Fruit fly (Drosophila melanogaster): Measurements from ENCODE around the gene CG15601.

CG15601 gene

DNA sequence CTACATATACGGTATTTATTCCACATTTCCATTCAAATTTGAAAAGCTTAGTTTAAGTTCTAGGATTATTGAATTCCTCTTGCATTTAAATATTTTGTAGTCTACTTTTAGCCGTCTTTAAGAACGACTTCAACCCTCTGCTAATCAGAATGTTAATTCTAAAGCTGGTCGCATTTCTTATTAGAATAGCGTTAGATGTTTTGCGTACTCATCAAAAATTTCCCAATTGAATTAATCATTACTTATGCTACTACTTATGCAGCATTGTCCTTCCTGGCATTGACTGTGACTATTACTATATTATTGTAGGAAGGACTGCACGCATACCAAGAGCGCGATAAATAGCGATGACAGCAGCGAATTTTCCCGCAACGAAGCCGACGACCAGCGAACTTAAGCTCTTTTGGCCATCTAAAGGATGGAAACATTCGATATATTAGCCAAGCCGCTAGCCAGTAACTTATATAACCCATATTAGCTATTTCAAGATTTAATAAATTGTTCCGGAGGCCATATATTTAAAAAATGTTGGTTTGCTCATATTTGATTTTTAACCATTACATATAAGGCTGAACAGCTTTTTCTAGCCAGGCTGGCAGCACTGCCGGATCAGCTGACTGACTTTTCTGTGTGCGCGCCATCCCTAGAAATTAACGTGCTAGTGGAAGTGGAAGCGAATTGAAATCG, 13.4 kb upstream of the CG15601 start, which contains the start of gene CG8128 (continued):
- TF ChIP-seq hbn (GFP tag; IDR thresholded peaks at IDR 0.05; ENCODE audit: partially characterized antibody) (no peak), Dip3 (GFP tag; optimal IDR thresholded peaks at IDR 0.05) (no peak), CG8290 (GFP tag; optimal IDR thresholded peaks at IDR 0.05) (no peak), CG8290 (tag; optimal IDR thresholded peaks at IDR 0.05) (peak in 1 of 2 experiments; percentile 56), CG1603 (tag; optimal IDR thresholded peaks at IDR 0.05) (peak; percentile 42), CG31388 (GFP tag; optimal IDR thresholded peaks at IDR 0.05) (no peak), CG1647 (GFP tag; optimal IDR thresholded peaks at IDR 0.05) (peak; percentile 6), Dref (GFP tag; IDR thresholded peaks at IDR 0.05) (peak; percentile 36; the same call in 1 of the 2 replicates), CG15514 (GFP tag; optimal IDR thresholded peaks at IDR 0.05) (peak; percentile 64), row (GFP tag; IDR thresholded peaks at IDR 0.05) (peak; percentile 78), Side (GFP tag; optimal IDR thresholded peaks at IDR 0.05) (no peak), tll (GFP tag; optimal IDR thresholded peaks at IDR 0.05) (peak; percentile 26 to 88), CG2120 (GFP tag; optimal IDR thresholded peaks at IDR 0.05) (peak; percentile 32), bab2 (GFP tag; optimal IDR thresholded peaks at IDR 0.05) (peak; percentile 9), CG11695 (GFP tag; IDR thresholded peaks at IDR 0.05) (no peak), phol (tag; optimal IDR thresholded peaks at IDR 0.05) (peak; percentile 15), Taf1 (GFP tag; IDR thresholded peaks at IDR 0.05) (no peak), Dll (GFP tag; IDR thresholded peaks at IDR 0.05; ENCODE audit: partially characterized antibody) (0 out of 4 replicates have a peak, but pooled peaks have one; percentile 10), Fer1 (GFP tag; optimal IDR thresholded peaks at IDR 0.05) (no peak), CG7839 (tag; optimal IDR thresholded peaks at IDR 0.05) (peak; percentile 16), Sox102F (GFP tag; optimal IDR thresholded peaks at IDR 0.05) (no peak), CG4424 (GFP tag; optimal IDR thresholded peaks at IDR 0.05) (no peak), esg (GFP tag; conservative IDR thresholded peaks at IDR 0.05) (peak; percentile 15; the same call in 1 of the 2 replicates), CG15696 (tag; optimal IDR thresholded peaks at IDR 0.05) (no peak), Bgb (GFP tag; IDR thresholded peaks at IDR 0.05; ENCODE audit: partially characterized antibody) (no peak), CG15011 (GFP tag; optimal IDR thresholded peaks at IDR 0.05) (no peak), Ptx1 (GFP tag; IDR thresholded peaks at IDR 0.05) (0 out of 2 replicates have a peak, but pooled peaks have one; percentile 18), sisA (GFP tag; IDR thresholded peaks at IDR 0.05) (0 out of 2 replicates have a peak, but pooled peaks have one; percentile 9), gce (GFP tag; IDR thresholded peaks at IDR 0.05) (no peak), CHES-1-like (GFP tag; optimal IDR thresholded peaks at IDR 0.05) (no peak), hkb (optimal IDR thresholded peaks at IDR 0.05) (peak; percentile 60), hkb (GFP tag; IDR thresholded peaks at IDR 0.05) (no peak), BEAF-32 (GFP tag; optimal IDR thresholded peaks at IDR 0.05) (peak; percentile 50), Opbp (GFP tag; IDR thresholded peaks at IDR 0.05; ENCODE audit: partially characterized antibody) (0 out of 3 replicates have a peak, but pooled peaks have one; percentile 39), ac (GFP tag; optimal IDR thresholded peaks at IDR 0.05) (no peak), dysf (GFP tag; IDR thresholded peaks at IDR 0.05) (0 out of 3 replicates have a peak, but pooled peaks have one; percentile 6), sens (GFP tag) (peak; percentile 79), CG14667 (GFP tag; IDR thresholded peaks at IDR 0.05) (no peak), fd3F (GFP tag; optimal IDR thresholded peaks at IDR 0.05) (no peak), Gug (GFP tag; IDR thresholded peaks at IDR 0.05) (no peak), peb (GFP tag; IDR thresholded peaks at IDR 0.05) (no peak), luna (GFP tag; optimal IDR thresholded peaks at IDR 0.05) (no peak), Ets97D (GFP tag; optimal IDR thresholded peaks at IDR 0.05) (peak; percentile 12), eyg (GFP tag; optimal IDR thresholded peaks at IDR 0.05) (no peak), CG9932 (GFP tag; IDR thresholded peaks at IDR 0.05) (peak; percentile 18; the same call in 1 of the 2 replicates), MTF-1 (GFP tag; optimal IDR thresholded peaks at IDR 0.05; ENCODE audit: borderline replicate concordance) (no peak), CG8359 (GFP tag; optimal IDR thresholded peaks at IDR 0.05; ENCODE audit: borderline replicate concordance) (no peak), lola (GFP tag; optimal IDR thresholded peaks at IDR 0.05) (no peak), tna (GFP tag; IDR thresholded peaks at IDR 0.05; ENCODE audit: partially characterized antibody) (no peak)

Data from whole organism, embryonic.